Worm (Caenorhabditis elegans): ENCODE measurements around the gene W04H10.2.

Gene W04H10.2

ce11 chrII:605267-605666 lies at the start of gene W04H10.2:
Gene W04H10.2 (plus strand): TSS chrII:605567.
- no peak for TF ChIP-seq nhr-12 (tag; optimal IDR thresholded peaks at IDR 0.05)
- TF ChIP-seq nhr-19 (GFP tag; conservative IDR thresholded peaks at IDR 0.05): no peak
- TF ChIP-seq fkh-10 (GFP tag; optimal IDR thresholded peaks at IDR 0.05): no peak
- TF ChIP-seq nhr-11 (tag; optimal IDR thresholded peaks at IDR 0.05): no peak
- TF ChIP-seq lin-15B (tag; optimal IDR thresholded peaks at IDR 0.05): no peak
- no peak for TF ChIP-seq ets-5 (GFP tag; IDR thresholded peaks at IDR 0.05)
- TF ChIP-seq snpc-4 (tag; optimal IDR thresholded peaks at IDR 0.05): no peak
- TF ChIP-seq egl-13 (tag; optimal IDR thresholded peaks at IDR 0.05): no peak
- no peak for TF ChIP-seq sox-4 (tag; optimal IDR thresholded peaks at IDR 0.05)
- TF ChIP-seq fkh-4 (tag; optimal IDR thresholded peaks at IDR 0.05; ENCODE audit: borderline replicate concordance): no peak
- TF ChIP-seq zag-1 (tag; optimal IDR thresholded peaks at IDR 0.05): no peak
- TF ChIP-seq pag-3 (tag; optimal IDR thresholded peaks at IDR 0.05; ENCODE audit: borderline replicate concordance, insufficient read depth): no peak
- no peak for TF ChIP-seq C34B4.2 (tag; optimal IDR thresholded peaks at IDR 0.05)
- no peak for TF ChIP-seq xbp-1 (tag; optimal IDR thresholded peaks at IDR 0.05)
- no peak for TF ChIP-seq aha-1 (tag; optimal IDR thresholded peaks at IDR 0.05)
- TF ChIP-seq nhr-20 (tag; optimal IDR thresholded peaks at IDR 0.05): no peak

DNA sequence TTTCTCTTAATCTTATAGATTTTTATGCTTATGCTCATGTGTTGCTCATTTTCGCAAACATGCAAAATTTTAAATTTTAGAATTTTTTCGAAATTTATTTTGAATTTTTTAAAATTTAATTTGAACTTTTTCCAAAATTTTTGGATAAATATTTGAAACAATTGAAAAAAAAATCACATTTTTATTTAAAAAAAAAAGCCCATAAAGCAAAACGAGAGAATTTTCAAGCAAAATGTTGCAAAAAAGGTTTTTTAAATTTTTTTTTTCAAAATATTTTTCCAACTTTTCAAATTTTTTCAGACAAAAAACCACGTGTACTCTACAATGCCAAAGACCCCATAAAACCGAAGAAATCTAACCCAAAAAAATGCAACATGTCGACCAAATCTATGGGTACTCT lies 49.2 kb upstream of the W04H10.2 start, which contains the start of the genes C09E8.1 and C09E8.6:
C09E8.1 (plus strand) TSS at position 301 of the 400 bp plus-strand sequence.
C09E8.6 (plus strand) TSS at position 313 of the 400 bp plus-strand sequence.
- TF ChIP-seq nhr-12 (tag; optimal IDR thresholded peaks at IDR 0.05): no peak
- no peak for TF ChIP-seq lin-35 (GFP tag; optimal IDR thresholded peaks at IDR 0.05)
- TF ChIP-seq ces-1 (GFP tag; optimal IDR thresholded peaks at IDR 0.05): no peak
- TF ChIP-seq lin-39 (tag; optimal IDR thresholded peaks at IDR 0.05): no peak
- TF ChIP-seq ceh-82 (tag; optimal IDR thresholded peaks at IDR 0.05): no peak
- TF ChIP-seq unc-98 (GFP tag; IDR thresholded peaks at IDR 0.05): no peak
- TF ChIP-seq nhr-71 (tag; optimal IDR thresholded peaks at IDR 0.05): no peak
- no peak for TF ChIP-seq nhr-11 (tag; optimal IDR thresholded peaks at IDR 0.05)
- TF ChIP-seq fkh-8 (tag; optimal IDR thresholded peaks at IDR 0.05): no peak
- TF ChIP-seq skn-1 (tag; optimal IDR thresholded peaks at IDR 0.05): no peak
- TF ChIP-seq F16B12.6 (tag; optimal IDR thresholded peaks at IDR 0.05): no peak
- no peak for TF ChIP-seq dpl-1 (GFP tag; optimal IDR thresholded peaks at IDR 0.05)
- no peak for TF ChIP-seq mef-2 (tag; optimal IDR thresholded peaks at IDR 0.05)
- TF ChIP-seq sox-4 (tag; optimal IDR thresholded peaks at IDR 0.05): no peak

DNA sequence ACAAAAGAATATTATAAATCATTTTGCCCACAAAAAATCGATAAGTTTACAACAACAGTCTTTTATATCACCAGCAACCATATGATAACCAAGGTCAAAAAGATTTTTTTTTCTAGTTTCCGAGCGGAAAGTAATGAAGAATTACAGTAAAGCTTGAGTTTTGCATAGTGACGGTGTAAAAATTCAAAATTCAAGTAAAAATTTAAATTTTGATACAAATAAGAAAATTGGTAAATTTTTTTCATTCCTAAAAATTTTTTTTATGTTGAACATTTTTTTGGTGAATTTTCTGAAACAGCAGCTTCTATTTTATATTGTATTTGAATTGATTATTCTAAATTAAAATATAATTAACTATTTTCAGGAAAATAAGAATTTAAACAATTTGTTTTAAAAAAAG lies 36.6 kb upstream of the W04H10.2 start, which contains the start of gene W08F4.5:
W08F4.5 (minus strand) TSS at position 101 of the 400 bp plus-strand sequence.
- TF ChIP-seq snpc-4 (tag; optimal IDR thresholded peaks at IDR 0.05): no peak
- no peak for TF ChIP-seq ets-5 (GFP tag; IDR thresholded peaks at IDR 0.05)
- TF ChIP-seq tbx-2 (tag; optimal IDR thresholded peaks at IDR 0.05): no peak
- TF ChIP-seq efl-1 (optimal IDR thresholded peaks at IDR 0.05): no peak
- TF ChIP-seq efl-1 (GFP tag; optimal IDR thresholded peaks at IDR 0.05 in 1 of 2): no peak
- TF ChIP-seq blmp-1 (tag; optimal IDR thresholded peaks at IDR 0.05): no peak
- TF ChIP-seq unc-98 (GFP tag; IDR thresholded peaks at IDR 0.05): no peak
- no peak for TF ChIP-seq ceh-88 (GFP tag; IDR thresholded peaks at IDR 0.05)
- TF ChIP-seq zip-4 (GFP tag; optimal IDR thresholded peaks at IDR 0.05): no peak
- no peak for TF ChIP-seq lin-35 (GFP tag; optimal IDR thresholded peaks at IDR 0.05)
- TF ChIP-seq pax-3 (tag; optimal IDR thresholded peaks at IDR 0.05): no peak
- no peak for TF ChIP-seq lir-3 (tag; optimal IDR thresholded peaks at IDR 0.05; ENCODE audit: poor library complexity)
- TF ChIP-seq nhr-90 (tag; optimal IDR thresholded peaks at IDR 0.05; ENCODE audit: poor library complexity): no peak
- no peak for TF ChIP-seq hpl-2 (GFP tag; optimal IDR thresholded peaks at IDR 0.05)

DNA sequence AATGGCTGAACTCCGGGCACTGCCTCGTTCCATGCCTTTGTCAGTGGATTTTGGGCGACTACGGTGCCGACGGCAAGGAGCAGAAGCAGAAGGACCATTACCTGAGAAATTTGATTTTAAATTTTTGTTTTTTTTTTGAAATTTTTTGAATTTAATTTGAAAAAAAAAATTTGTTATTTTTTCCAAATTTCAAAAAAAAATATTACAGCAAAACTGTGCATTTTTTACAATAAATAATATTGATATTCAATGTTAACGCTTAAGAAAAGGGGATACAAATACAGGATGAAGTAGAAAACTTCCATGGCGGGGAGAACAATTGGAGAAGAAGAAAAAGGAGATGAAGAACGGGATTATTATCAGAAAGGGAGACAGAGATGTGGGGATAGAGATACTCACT lies 33.4 kb upstream of the W04H10.2 start, which contains the start of gene mlt-8:
mlt-8 (minus strand) TSS at position 101 of the 400 bp plus-strand sequence.
- TF ChIP-seq nhr-47 (tag; optimal IDR thresholded peaks at IDR 0.05) (no peak), vab-15 (tag; optimal IDR thresholded peaks at IDR 0.05) (no peak), blmp-1 (tag; optimal IDR thresholded peaks at IDR 0.05) (peak; percentile 17)

Data from whole organism, L1 larva.